Worm (Caenorhabditis elegans): ENCODE data around the gene Y17G9B.11.
"Not testable (repeated sequence)": the region's sequence is repeated elsewhere in the genome, so short reads cannot be mapped to it uniquely, and the experiment has no call there.

DNA sequence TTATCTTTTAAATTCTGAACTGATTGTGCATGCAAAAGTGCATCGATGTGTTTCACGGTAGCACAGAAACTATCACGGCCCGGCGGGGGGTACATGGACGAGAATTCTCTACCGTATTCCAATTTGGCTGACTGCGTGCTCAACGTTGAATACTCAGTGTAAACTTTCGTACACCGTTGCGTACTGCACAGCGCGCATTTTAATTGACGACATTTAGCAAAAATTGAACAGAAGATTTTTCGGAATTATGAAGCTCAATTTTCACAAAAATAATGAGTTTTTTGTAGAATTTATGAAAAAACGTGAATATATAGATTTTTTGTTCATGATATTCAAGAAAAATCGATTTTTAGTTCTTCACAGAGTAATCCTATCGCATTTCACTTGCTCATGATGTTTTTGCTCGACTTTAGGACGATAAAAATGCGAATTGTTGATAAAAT is 30.9 kb upstream of the Y17G9B.11 start:
- TF ChIP-seq nhr-25 (tag; optimal IDR thresholded peaks at IDR 0.05), result peak; percentile 65
- TF ChIP-seq skn-1 (tag; optimal IDR thresholded peaks at IDR 0.05); lin-11 (tag; optimal IDR thresholded peaks at IDR 0.05); unc-62 (GFP tag; optimal IDR thresholded peaks at IDR 0.05); aly-2 (tag; optimal IDR thresholded peaks at IDR 0.05): not testable (repeated sequence)
- TF ChIP-seq lsy-2 (tag; optimal IDR thresholded peaks at IDR 0.05), result peak; percentile 95 to 98
